Worm (Caenorhabditis elegans): ENCODE measurements around the gene ugt-54.

DNA sequence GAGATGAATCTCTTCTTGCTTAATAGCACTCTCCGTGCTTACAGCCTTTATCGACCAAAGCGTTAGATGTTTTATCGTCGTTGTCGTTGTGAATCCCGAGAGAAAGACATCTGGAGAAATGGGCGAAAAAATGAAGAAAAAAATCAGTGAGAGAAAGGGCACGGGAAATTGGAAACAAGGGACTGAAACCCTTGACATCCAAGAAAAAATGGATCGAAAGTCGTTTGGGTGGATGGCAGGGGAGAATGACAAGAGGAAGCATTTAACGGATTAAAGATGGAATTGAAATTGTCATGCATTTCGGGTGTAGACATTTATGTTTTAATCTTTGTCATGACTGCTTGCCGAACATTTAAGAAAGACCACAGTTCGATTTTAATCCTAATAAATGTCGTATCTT lies 12.3 kb downstream of the ugt-54 start, which contains the start of gene inpp-1:
- TF ChIP-seq him-1 (tag; optimal IDR thresholded peaks at IDR 0.05) (no peak), W03F9.2 (tag; optimal IDR thresholded peaks at IDR 0.05) (no peak), dao-5 (tag; optimal IDR thresholded peaks at IDR 0.05) (no peak)

All from whole organism, L4/young adult.